Fruit fly (Drosophila melanogaster): ENCODE results near the gene CG14424.

dm6 chrX:2956641-2957040 is 29.6 kb upstream of the CG14424 start:
- TF ChIP-seq CG8478 (optimal IDR thresholded peaks at IDR 0.05) (no peak), CTCF (optimal IDR thresholded peaks at IDR 0.05) (no peak)

All from S2 (cell line).